Fruit fly (Drosophila melanogaster): Measurements from ENCODE around the gene CG8813.

The CG8813 gene

dm6 chr2L:2855773-2856615, 13.5 kb upstream of the CG8813 start, which contains the start of the genes CG3104 and RpS21 (continued):
- TF ChIP-seq CTCF (GFP tag; optimal IDR thresholded peaks at IDR 0.05) (peak; percentile 98), CG17829 (tag; optimal IDR thresholded peaks at IDR 0.05) (peak; percentile 82), seq (GFP tag; IDR thresholded peaks at IDR 0.05) (no peak), Ets65A (GFP tag) (peak; percentile 99), slp2 (GFP tag; optimal IDR thresholded peaks at IDR 0.05) (peak; percentile 77), unpg (GFP tag; optimal IDR thresholded peaks at IDR 0.05) (peak; percentile 56), Dbx (GFP tag; IDR thresholded peaks at IDR 0.05) (peak; percentile 95), Drgx (GFP tag; IDR thresholded peaks at IDR 0.05) (0 out of 2 replicates have a peak, but pooled peaks have one; percentile 22), CG9817 (tag; optimal IDR thresholded peaks at IDR 0.05) (peak; percentile 86), CG14050 (GFP tag; IDR thresholded peaks at IDR 0.05) (peak; percentile 79), chm (GFP tag; IDR thresholded peaks at IDR 0.05) (peak; percentile 91), ac (GFP tag; optimal IDR thresholded peaks at IDR 0.05) (peak; percentile 80), HmgD (GFP tag; optimal IDR thresholded peaks at IDR 0.05) (peak; percentile 61), tx (GFP tag; optimal IDR thresholded peaks at IDR 0.05) (peak; percentile 71), Ets97D (GFP tag; optimal IDR thresholded peaks at IDR 0.05) (peak; percentile 98), Tbp (GFP tag; optimal IDR thresholded peaks at IDR 0.05) (peak; percentile 31), CG4730 (GFP tag; IDR thresholded peaks at IDR 0.05) (peak; percentile 77), CG13624 (GFP tag; optimal IDR thresholded peaks at IDR 0.05) (peak; percentile 86), CG11247 (GFP tag; IDR thresholded peaks at IDR 0.05) (peak; percentile 95), bab2 (GFP tag; optimal IDR thresholded peaks at IDR 0.05) (peak; percentile 84), CG8290 (GFP tag; optimal IDR thresholded peaks at IDR 0.05) (peak; percentile 86), CG8290 (tag; optimal IDR thresholded peaks at IDR 0.05) (peak; percentile 85 to 92), crol (GFP tag; IDR thresholded peaks at IDR 0.05) (peak; percentile 48), NK7.1 (GFP tag; optimal IDR thresholded peaks at IDR 0.05) (peak; percentile 73), CG12299 (tag; optimal IDR thresholded peaks at IDR 0.05) (peak; percentile 44), CG11695 (GFP tag; IDR thresholded peaks at IDR 0.05) (no peak), MBD-R2 (GFP tag; IDR thresholded peaks at IDR 0.05) (peak; percentile 53), CoRest (tag; optimal IDR thresholded peaks at IDR 0.05) (peak; percentile 84), Scr (GFP tag; IDR thresholded peaks at IDR 0.05; ENCODE audit: partially characterized antibody) (no peak), sob (GFP tag; IDR thresholded peaks at IDR 0.05) (peak; percentile 94), Rx (GFP tag; IDR thresholded peaks at IDR 0.05) (peak; percentile 90), CG11456 (GFP tag; IDR thresholded peaks at IDR 0.05) (peak; percentile 98), hbn (GFP tag; IDR thresholded peaks at IDR 0.05; ENCODE audit: partially characterized antibody) (no peak), Atf6 (GFP tag; IDR thresholded peaks at IDR 0.05) (peak; percentile 82), her (GFP tag; optimal IDR thresholded peaks at IDR 0.05) (peak; percentile 80), HLHmδ (GFP tag; optimal IDR thresholded peaks at IDR 0.05) (peak; percentile 97), tup (GFP tag; optimal IDR thresholded peaks at IDR 0.05) (peak; percentile 63), CG10431 (GFP tag; optimal IDR thresholded peaks at IDR 0.05) (peak; percentile 93), ap (GFP tag; IDR thresholded peaks at IDR 0.05) (peak; percentile 88), fd102C (GFP tag; optimal IDR thresholded peaks at IDR 0.05) (peak; percentile 62), CG17802 (tag; optimal IDR thresholded peaks at IDR 0.05) (peak; percentile 80), CG18262 (tag; optimal IDR thresholded peaks at IDR 0.05) (peak; percentile 73), Pdp1 (GFP tag; optimal IDR thresholded peaks at IDR 0.05) (peak; percentile 70 to 71), az2 (GFP tag; optimal IDR thresholded peaks at IDR 0.05) (peak; percentile 75), Adf1 (GFP tag; IDR thresholded peaks at IDR 0.05) (peak; percentile 60; the same call in 1 of the 2 replicates), BtbVII (GFP tag; optimal IDR thresholded peaks at IDR 0.05) (peak; percentile 65), psq (GFP tag; optimal IDR thresholded peaks at IDR 0.05) (peak; percentile 64), CG3995 (GFP tag; optimal IDR thresholded peaks at IDR 0.05) (peak; percentile 72), CG5180 (GFP tag; optimal IDR thresholded peaks at IDR 0.05) (peak; percentile 44), tio (GFP tag; optimal IDR thresholded peaks at IDR 0.05) (peak; percentile 74), en (GFP tag; optimal IDR thresholded peaks at IDR 0.05) (peak; percentile 29)
